Fruit fly (Drosophila melanogaster): ENCODE results near the gene CG43844.

Gene CG43844

dm6 chr3R:21849988-21850460 is 39.3 kb upstream of the CG43844 start (continued):
- TF ChIP-seq sisA (GFP tag; IDR thresholded peaks at IDR 0.05) = 0 out of 2 replicates have a peak, but pooled peaks have one; percentile 26
- peak; percentile 25 for TF ChIP-seq ewg (GFP tag; optimal IDR thresholded peaks at IDR 0.05)
- TF ChIP-seq CG8478 (optimal IDR thresholded peaks at IDR 0.05) = no peak
- TF ChIP-seq CrebB (tag; optimal IDR thresholded peaks at IDR 0.05) = no peak
- no peak for TF ChIP-seq luna (GFP tag; optimal IDR thresholded peaks at IDR 0.05)
- TF ChIP-seq CG11695 (GFP tag; IDR thresholded peaks at IDR 0.05) = 0 out of 3 replicates have a peak, but pooled peaks have one; percentile 25
- TF ChIP-seq run (tag; optimal IDR thresholded peaks at IDR 0.05) = no peak
- TF ChIP-seq Gsc (GFP tag; IDR thresholded peaks at IDR 0.05) = no peak
- TF ChIP-seq lilli (GFP tag; optimal IDR thresholded peaks at IDR 0.05) = peak; percentile 64
- no peak for TF ChIP-seq CG9932 (GFP tag; IDR thresholded peaks at IDR 0.05)
- peak; percentile 23 for TF ChIP-seq CG7786 (GFP tag; optimal IDR thresholded peaks at IDR 0.05)
- TF ChIP-seq z (GFP tag; IDR thresholded peaks at IDR 0.05) = 0 out of 3 replicates have a peak, but pooled peaks have one; percentile 33
- TF ChIP-seq vfl (GFP tag; optimal IDR thresholded peaks at IDR 0.05) = no peak
- peak; percentile 18 for TF ChIP-seq cg (GFP tag; optimal IDR thresholded peaks at IDR 0.05)
- no peak for TF ChIP-seq Ravus (GFP tag; IDR thresholded peaks at IDR 0.05)
- TF ChIP-seq CG11093 (GFP tag; IDR thresholded peaks at IDR 0.05) = no peak
- no peak for TF ChIP-seq CG14860 (GFP tag; IDR thresholded peaks at IDR 0.05; ENCODE audit: partially characterized antibody)
- peak; percentile 67 for TF ChIP-seq shn (GFP tag; optimal IDR thresholded peaks at IDR 0.05)
- peak; percentile 91; the same call in 2 of the 3 replicates for TF ChIP-seq CG2199 (GFP tag; IDR thresholded peaks at IDR 0.05)
- TF ChIP-seq CG11560 (tag; IDR thresholded peaks at IDR 0.05) = no peak
- TF ChIP-seq corto (GFP tag; optimal IDR thresholded peaks at IDR 0.05) = no peak
- no peak for TF ChIP-seq Dip2 (GFP tag; IDR thresholded peaks at IDR 0.05)
- TF ChIP-seq CG9797 (GFP tag; optimal IDR thresholded peaks at IDR 0.05) = no peak
- no peak for TF ChIP-seq CG9817 (tag; optimal IDR thresholded peaks at IDR 0.05)
- peak; percentile 28 for TF ChIP-seq slp2 (GFP tag; optimal IDR thresholded peaks at IDR 0.05)
- peak; percentile 74 for TF ChIP-seq row (GFP tag; IDR thresholded peaks at IDR 0.05)
- no peak for TF ChIP-seq CG7372 (GFP tag; IDR thresholded peaks at IDR 0.05)
- TF ChIP-seq pfk (GFP tag; optimal IDR thresholded peaks at IDR 0.05) = no peak
- peak; percentile 22 for TF ChIP-seq fd64A (GFP tag; optimal IDR thresholded peaks at IDR 0.05)
- peak; percentile 23 for TF ChIP-seq CG9727 (GFP tag; optimal IDR thresholded peaks at IDR 0.05)
- peak; percentile 10 for TF ChIP-seq CG2116 (GFP tag; optimal IDR thresholded peaks at IDR 0.05)
- TF ChIP-seq mam (GFP tag; optimal IDR thresholded peaks at IDR 0.05) = peak; percentile 20
- TF ChIP-seq CG2875 (GFP tag; optimal IDR thresholded peaks at IDR 0.05) = no peak
- TF ChIP-seq CG8359 (GFP tag; optimal IDR thresholded peaks at IDR 0.05; ENCODE audit: borderline replicate concordance) = no peak
- TF ChIP-seq CG10565 (GFP tag; optimal IDR thresholded peaks at IDR 0.05) = no peak
- TF ChIP-seq hbn (GFP tag; IDR thresholded peaks at IDR 0.05; ENCODE audit: partially characterized antibody) = no peak
- no peak for TF ChIP-seq pita (GFP tag; optimal IDR thresholded peaks at IDR 0.05)
- TF ChIP-seq br (optimal IDR thresholded peaks at IDR 0.05) = no peak
- peak; percentile 33; the same call in 1 of the 2 replicates for TF ChIP-seq rib (GFP tag; IDR thresholded peaks at IDR 0.05)
- no peak for TF ChIP-seq cato (GFP tag; optimal IDR thresholded peaks at IDR 0.05; ENCODE audit: borderline replicate concordance)
- no peak for TF ChIP-seq CG11696 (GFP tag; IDR thresholded peaks at IDR 0.05)
- no peak for TF ChIP-seq p53 (GFP tag; optimal IDR thresholded peaks at IDR 0.05)
- peak; percentile 33 for TF ChIP-seq Chrac-16 (GFP tag; optimal IDR thresholded peaks at IDR 0.05)
- TF ChIP-seq Atf6 (GFP tag; IDR thresholded peaks at IDR 0.05) = no peak; the same call in 1 of the 2 replicates
- TF ChIP-seq CG14710 (tag; optimal IDR thresholded peaks at IDR 0.05) = peak; percentile 31
- TF ChIP-seq dpn (GFP tag; optimal IDR thresholded peaks at IDR 0.05) = peak; percentile 36 to 62
- TF ChIP-seq ci (GFP tag; IDR thresholded peaks at IDR 0.05) = peak; percentile 64
- TF ChIP-seq CG18619 (GFP tag; optimal IDR thresholded peaks at IDR 0.05) = peak; percentile 21
- no peak for TF ChIP-seq ham (GFP tag; IDR thresholded peaks at IDR 0.05)
- no peak for TF ChIP-seq gcm2 (GFP tag; optimal IDR thresholded peaks at IDR 0.05)
- TF ChIP-seq Hmr (GFP tag; optimal IDR thresholded peaks at IDR 0.05) = no peak
- TF ChIP-seq stc (GFP tag; IDR thresholded peaks at IDR 0.05) = 0 out of 2 replicates have a peak, but pooled peaks have one; percentile 45

All from whole organism, embryonic.